Fruit fly (Drosophila melanogaster): Measurements from ENCODE around the gene CG33784.

- TF ChIP-seq insv (optimal IDR thresholded peaks at IDR 0.05) (no peak), h (optimal IDR thresholded peaks at IDR 0.05) (no peak), psq (optimal IDR thresholded peaks at IDR 0.05) (no peak), Myc (optimal IDR thresholded peaks at IDR 0.05) (no peak), Sin3A (optimal IDR thresholded peaks at IDR 0.05) (no peak)
Measured at dm6 chr3R:10070195-10070594, 2.5 kb downstream of the CG33784 start.

Measured in Kc167 (cell line).